Worm (Caenorhabditis elegans): ENCODE measurements around the gene fbxa-61.

DNA sequence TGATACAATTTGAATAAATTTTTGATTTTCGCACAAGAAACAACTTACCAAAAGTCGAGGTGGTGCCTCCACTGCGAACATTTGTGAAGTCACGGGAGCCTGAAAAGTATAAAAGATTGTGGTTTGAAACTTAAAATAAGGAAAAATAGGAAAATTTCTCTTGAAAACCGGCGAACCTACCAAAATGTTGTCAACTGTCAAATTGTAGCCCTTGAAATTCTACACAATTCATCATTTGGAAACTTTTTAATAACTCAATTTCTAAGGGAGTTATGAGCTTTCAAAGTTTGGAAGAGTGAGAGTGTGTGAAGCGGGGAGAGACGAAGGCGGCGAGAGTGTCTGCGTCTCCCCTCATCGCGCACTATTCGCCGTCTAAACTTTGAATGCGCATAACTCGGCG, 8.7 kb upstream of the fbxa-61 start, which contains the start of gene pes-4:
- TF ChIP-seq ama-1 (optimal IDR thresholded peaks at IDR 0.05) (no peak), F13C5.2 (tag; optimal IDR thresholded peaks at IDR 0.05) (no peak)

All from whole organism, early embryonic.